Worm (Caenorhabditis elegans): ENCODE results near the gene Y19D10B.6.
"Not testable (repeated sequence)": the region's sequence is repeated elsewhere in the genome, so short reads cannot be mapped to it uniquely, and the experiment has no call there.

The Y19D10B.6 gene

ce11 chrV:2321001-2321400 lies at the start of gene Y19D10B.6:
Y19D10B.6 (minus strand) TSS chrV:2321101.
- not testable (repeated sequence) for TF ChIP-seq egl-27, sem-4, elt-1 (tag; optimal IDR thresholded peaks at IDR 0.05)

- no peak for TF ChIP-seq dmd-4 (tag; optimal IDR thresholded peaks at IDR 0.05)
- no peak for TF ChIP-seq elt-1 (tag; optimal IDR thresholded peaks at IDR 0.05)
- no peak for TF ChIP-seq mdl-1 (tag; optimal IDR thresholded peaks at IDR 0.05)
- TF ChIP-seq ceh-16 (tag; optimal IDR thresholded peaks at IDR 0.05) = no peak
- TF ChIP-seq lin-39 (tag; optimal IDR thresholded peaks at IDR 0.05) = no peak
- no peak for TF ChIP-seq ZK546.5 (tag; optimal IDR thresholded peaks at IDR 0.05)
Observed at ce11 chrV:2343572-2343971, 22.7 kb upstream of the Y19D10B.6 start.

ce11 chrV:2342083-2342482 lies 21.2 kb upstream of the Y19D10B.6 start:
- TF ChIP-seq lsy-2 (tag; optimal IDR thresholded peaks at IDR 0.05) = no peak
- TF ChIP-seq ceh-16 (tag; optimal IDR thresholded peaks at IDR 0.05) = no peak
- no peak for TF ChIP-seq sma-3 (GFP tag; optimal IDR thresholded peaks at IDR 0.05)
- TF ChIP-seq R02D3.7 (tag; optimal IDR thresholded peaks at IDR 0.05) = no peak
- no peak for TF ChIP-seq elt-1 (tag; optimal IDR thresholded peaks at IDR 0.05)

- TF ChIP-seq elt-1 (tag; optimal IDR thresholded peaks at IDR 0.05) (no peak), peb-1 (tag; optimal IDR thresholded peaks at IDR 0.05) (no peak), nhr-12 (tag; optimal IDR thresholded peaks at IDR 0.05) (no peak), nhr-6 (tag; optimal IDR thresholded peaks at IDR 0.05) (no peak)
Observed at ce11 chrV:2341285-2341684, 20.4 kb upstream of the Y19D10B.6 start, which contains the start of gene irld-30. irld-30 (minus strand) TSS chrV:2341385.

- no peak for TF ChIP-seq crh-2 (tag; optimal IDR thresholded peaks at IDR 0.05)
- TF ChIP-seq elt-3 (tag; optimal IDR thresholded peaks at IDR 0.05) = no peak
- TF ChIP-seq dmd-4 (tag; optimal IDR thresholded peaks at IDR 0.05) = no peak
- TF ChIP-seq lin-39 (tag; optimal IDR thresholded peaks at IDR 0.05) = no peak
- no peak for TF ChIP-seq ztf-11 (tag; optimal IDR thresholded peaks at IDR 0.05)
- no peak for TF ChIP-seq nhr-10 (tag; optimal IDR thresholded peaks at IDR 0.05)
- no peak for TF ChIP-seq blmp-1 (tag; optimal IDR thresholded peaks at IDR 0.05; ENCODE audit: insufficient read depth)
- no peak for TF ChIP-seq nhr-21 (tag; optimal IDR thresholded peaks at IDR 0.05)
- no peak for TF ChIP-seq fos-1 (tag; optimal IDR thresholded peaks at IDR 0.05)
- TF ChIP-seq gmeb-1 (tag; optimal IDR thresholded peaks at IDR 0.05) = no peak
- no peak for TF ChIP-seq ceh-16 (tag; optimal IDR thresholded peaks at IDR 0.05)
- no peak for TF ChIP-seq lin-13 (GFP tag; optimal IDR thresholded peaks at IDR 0.05)
Observed at ce11 chrV:2338538-2338937, 17.6 kb upstream of the Y19D10B.6 start, which contains the start of gene irld-29. irld-29 (minus strand) TSS chrV:2338638.

- TF ChIP-seq nhr-11 (tag; optimal IDR thresholded peaks at IDR 0.05) (no peak), nhr-129 (tag; optimal IDR thresholded peaks at IDR 0.05) (no peak), Y55F3AM.14 (GFP tag; optimal IDR thresholded peaks at IDR 0.05) (no peak), ztf-4 (tag; optimal IDR thresholded peaks at IDR 0.05) (no peak), ztf-11 (tag; optimal IDR thresholded peaks at IDR 0.05) (no peak)
Observed at ce11 chrV:2336151-2336550, 15.2 kb upstream of the Y19D10B.6 start, which contains the start of gene irld-28. irld-28 (minus strand) TSS chrV:2336251.

ce11 chrV:2331616-2332015 lies 10.7 kb upstream of the Y19D10B.6 start, which contains the start of gene irld-32:
irld-32 (plus strand) TSS chrV:2331916.
- TF ChIP-seq nhr-25, F13H6.1, snpc-4 (tag; optimal IDR thresholded peaks at IDR 0.05): not testable (repeated sequence)

- not testable (repeated sequence) for TF ChIP-seq aly-2 (tag; optimal IDR thresholded peaks at IDR 0.05); dmd-4 (tag; optimal IDR thresholded peaks at IDR 0.05); ztf-1 (GFP tag; conservative IDR thresholded peaks at IDR 0.05)
Observed at ce11 chrV:2330129-2330528, 9.2 kb upstream of the Y19D10B.6 start, which contains the start of gene pud-1.1. pud-1.1 (plus strand) TSS chrV:2330429.
